Fruit fly (Drosophila melanogaster): ENCODE measurements around the gene dmrt99B.
A peak's percentile ranks its signal among the peaks of the same experiment; 100 is the strongest.

dmrt99B gene

dm6 chr3R:29681241-29681640 lies 11.2 kb upstream of the dmrt99B start:
- no peak for TF ChIP-seq chif (GFP tag; optimal IDR thresholded peaks at IDR 0.05)
- TF ChIP-seq sug (tag; optimal IDR thresholded peaks at IDR 0.05): peak; percentile 55
- TF ChIP-seq CG13894 (tag; optimal IDR thresholded peaks at IDR 0.05): peak; percentile 11
- TF ChIP-seq HLH54F (GFP tag; optimal IDR thresholded peaks at IDR 0.05): no peak
- TF ChIP-seq CG6654 (GFP tag; optimal IDR thresholded peaks at IDR 0.05): no peak
- TF ChIP-seq Drgx (GFP tag; IDR thresholded peaks at IDR 0.05): no peak
- TF ChIP-seq kay (GFP tag; optimal IDR thresholded peaks at IDR 0.05): no peak
- TF ChIP-seq Gug (GFP tag; IDR thresholded peaks at IDR 0.05): no peak
- no peak for TF ChIP-seq gem (tag; optimal IDR thresholded peaks at IDR 0.05)
- peak; percentile 11 for TF ChIP-seq sens (GFP tag)
- TF ChIP-seq exex (tag; optimal IDR thresholded peaks at IDR 0.05): peak; percentile 78
- no peak for TF ChIP-seq Aef1 (GFP tag; IDR thresholded peaks at IDR 0.05)

- TF ChIP-seq yki (optimal IDR thresholded peaks at IDR 0.05) (peak; percentile 65), cg (GFP tag; optimal IDR thresholded peaks at IDR 0.05) (peak; percentile 48), hb (GFP tag; IDR thresholded peaks at IDR 0.05; ENCODE audit: partially characterized antibody) (no peak), CG2199 (GFP tag; IDR thresholded peaks at IDR 0.05) (0 out of 3 replicates have a peak, but pooled peaks have one; percentile 9), Dll (GFP tag; IDR thresholded peaks at IDR 0.05; ENCODE audit: partially characterized antibody) (peak; percentile 35; the same call in 1 of the 4 replicates), Dref (GFP tag; IDR thresholded peaks at IDR 0.05) (no peak), Trl (optimal IDR thresholded peaks at IDR 0.05) (peak; percentile 87 to 89), Trl (GFP tag; optimal IDR thresholded peaks at IDR 0.05) (no peak), ewg (GFP tag; optimal IDR thresholded peaks at IDR 0.05) (peak; percentile 65), CG31365 (tag; optimal IDR thresholded peaks at IDR 0.05) (peak; percentile 31), Blimp-1 (GFP tag; optimal IDR thresholded peaks at IDR 0.05) (peak; percentile 99), CG10267 (tag; optimal IDR thresholded peaks at IDR 0.05) (no peak), Pdp1 (GFP tag; optimal IDR thresholded peaks at IDR 0.05) (peak in 1 of 2 experiments; percentile 80), trem (tag; optimal IDR thresholded peaks at IDR 0.05) (no peak), kah (GFP tag; optimal IDR thresholded peaks at IDR 0.05) (peak; percentile 52), CTCF (GFP tag; optimal IDR thresholded peaks at IDR 0.05) (peak; percentile 64), CG6254 (GFP tag; optimal IDR thresholded peaks at IDR 0.05) (no peak), CG34376 (GFP tag; optimal IDR thresholded peaks at IDR 0.05) (peak; percentile 3), crc (GFP tag; optimal IDR thresholded peaks at IDR 0.05) (no peak), crol (GFP tag; IDR thresholded peaks at IDR 0.05) (peak; percentile 41; the same call in 1 of the 2 replicates), sd (tag; optimal IDR thresholded peaks at IDR 0.05) (peak; percentile 89), CG34224 (GFP tag; IDR thresholded peaks at IDR 0.05; ENCODE audit: partially characterized antibody) (0 out of 3 replicates have a peak, but pooled peaks have one; percentile 13), Elba2 (GFP tag; optimal IDR thresholded peaks at IDR 0.05) (no peak), nerfin-1 (tag; optimal IDR thresholded peaks at IDR 0.05) (peak; percentile 71), Drgx (GFP tag; IDR thresholded peaks at IDR 0.05) (peak; percentile 38; the same call in 1 of the 2 replicates), CG8478 (optimal IDR thresholded peaks at IDR 0.05) (no peak), Hr78 (GFP tag; optimal IDR thresholded peaks at IDR 0.05) (peak in 1 of 2 experiments; percentile 76), sens (GFP tag) (no peak), CG13894 (tag; optimal IDR thresholded peaks at IDR 0.05) (no peak), chinmo (GFP tag; IDR thresholded peaks at IDR 0.05; ENCODE audit: partially characterized antibody) (peak; percentile 91; the same call in 2 of the 4 replicates), CG32532 (GFP tag; IDR thresholded peaks at IDR 0.05) (peak; percentile 22; the same call in 1 of the 2 replicates), onecut (GFP tag; IDR thresholded peaks at IDR 0.05) (peak; percentile 64), E2f2 (GFP tag; IDR thresholded peaks at IDR 0.05) (no peak), ash1 (GFP tag; optimal IDR thresholded peaks at IDR 0.05) (no peak), zfh2 (GFP tag; optimal IDR thresholded peaks at IDR 0.05) (no peak), Hr3 (GFP tag; optimal IDR thresholded peaks at IDR 0.05) (no peak), nom (GFP tag; optimal IDR thresholded peaks at IDR 0.05) (peak; percentile 44), CG8944 (GFP tag; optimal IDR thresholded peaks at IDR 0.05) (no peak), CG7556 (GFP tag; optimal IDR thresholded peaks at IDR 0.05) (no peak), kni (GFP tag; optimal IDR thresholded peaks at IDR 0.05) (peak; percentile 49), abd-A (tag; optimal IDR thresholded peaks at IDR 0.05) (peak; percentile 24)
Observed at dm6 chr3R:29682152-29682600, 10.2 kb upstream of the dmrt99B start, which contains the start of the genes CG7582 and Gycalpha99B. CG7582 (minus strand) TSS chr3R:29682278. Gycalpha99B (plus strand) TSS chr3R:29682503.

Data from whole organism, embryonic.